Worm (Caenorhabditis elegans) whole organism, L2 larva: ENCODE data around the gene hpx-2.

Experiments
- crh-2 ChIP-seq: sonication (generic microtip); optimal IDR thresholded peaks from 2 replicates; lab custom pipeline; 2017; ENCODE audit warnings: missing biosample characterization, missing genetic modification characterization
- egl-27 ChIP-seq: sonication (generic microtip); optimal IDR thresholded peaks from 3 replicates; lab custom pipeline; 2017; ENCODE audit warnings: missing biosample characterization, missing genetic modification reagents, missing genetic modification characterization
- nhr-11 ChIP-seq: fragments of 150-350 bp; optimal IDR thresholded peaks from 2 replicates; lab custom pipeline; 2014; ENCODE audit warnings: missing biosample characterization, missing genetic modification characterization
- nhr-12 ChIP-seq: fragments of 150-350 bp; optimal IDR thresholded peaks from 2 replicates; lab custom pipeline; 2014; ENCODE audit warnings: missing biosample characterization, missing genetic modification characterization
- unc-62 ChIP-seq: fragments of 150-350 bp; optimal IDR thresholded peaks from 2 replicates; lab custom pipeline; 2014; ENCODE audit warnings: missing biosample characterization, missing genetic modification reagents, missing genetic modification characterization

ce11 chrV:13854306-13854705, 4.0 kb downstream of the hpx-2 start, which contains the start of gene ttr-21:
- TF ChIP-seq crh-2 (no peak), egl-27 (tag; lab: Kevin White, UChicago) (no peak), nhr-11 (no peak), nhr-12 (tag; lab: Kevin White, UChicago) (no peak), unc-62 (no peak)
